Fruit fly (Drosophila melanogaster): ENCODE data around the gene CG10949.

CG10949 gene

DNA sequence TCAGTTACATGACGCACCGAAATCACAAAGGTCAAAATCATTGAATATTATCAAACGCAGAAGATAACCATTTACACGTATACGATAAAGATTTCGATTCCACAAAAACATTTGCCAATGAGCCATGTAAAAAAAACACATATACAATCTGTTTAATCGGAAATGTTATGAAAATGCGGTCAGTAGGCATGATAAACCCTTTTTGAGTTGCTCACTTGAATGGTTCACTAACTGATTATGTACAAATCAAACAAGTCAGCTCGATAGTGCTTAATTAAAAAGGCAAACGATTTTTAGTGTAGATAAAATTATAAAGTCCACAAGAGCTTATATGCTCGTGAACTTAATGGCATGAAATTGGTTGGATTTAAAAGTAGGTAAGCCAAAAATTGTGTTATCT, 19.7 kb downstream of the CG10949 start:
- no peak for TF ChIP-seq Met (GFP tag; optimal IDR thresholded peaks at IDR 0.05)
- TF ChIP-seq Sox102F (GFP tag; optimal IDR thresholded peaks at IDR 0.05): no peak

DNA sequence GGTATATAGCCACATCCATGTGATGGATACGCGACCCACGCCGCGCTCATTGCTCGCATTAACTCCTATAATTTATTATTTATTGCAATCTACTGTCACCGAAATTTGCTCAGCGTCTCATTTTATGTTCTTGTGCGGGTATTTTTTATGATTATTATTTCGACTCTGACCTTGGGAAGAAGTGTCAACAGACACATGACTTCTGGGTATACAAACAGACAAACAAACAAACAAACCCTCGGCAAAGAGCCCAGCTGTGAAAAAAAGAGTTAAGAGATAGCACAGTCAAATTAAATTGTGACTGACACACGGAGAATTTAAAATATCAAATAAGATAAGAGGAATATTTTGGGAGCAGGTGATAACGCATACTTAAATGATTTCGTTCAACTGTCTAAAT, 26.7 kb downstream of the CG10949 start:
- no peak for TF ChIP-seq Gug (GFP tag; IDR thresholded peaks at IDR 0.05)
- TF ChIP-seq CG4318 (GFP tag; optimal IDR thresholded peaks at IDR 0.05): no peak
- TF ChIP-seq salr (GFP tag; optimal IDR thresholded peaks at IDR 0.05): no peak
- TF ChIP-seq fkh (GFP tag; optimal IDR thresholded peaks at IDR 0.05): peak; percentile 81
- peak; percentile 24 for TF ChIP-seq vri (GFP tag; optimal IDR thresholded peaks at IDR 0.05)

DNA sequence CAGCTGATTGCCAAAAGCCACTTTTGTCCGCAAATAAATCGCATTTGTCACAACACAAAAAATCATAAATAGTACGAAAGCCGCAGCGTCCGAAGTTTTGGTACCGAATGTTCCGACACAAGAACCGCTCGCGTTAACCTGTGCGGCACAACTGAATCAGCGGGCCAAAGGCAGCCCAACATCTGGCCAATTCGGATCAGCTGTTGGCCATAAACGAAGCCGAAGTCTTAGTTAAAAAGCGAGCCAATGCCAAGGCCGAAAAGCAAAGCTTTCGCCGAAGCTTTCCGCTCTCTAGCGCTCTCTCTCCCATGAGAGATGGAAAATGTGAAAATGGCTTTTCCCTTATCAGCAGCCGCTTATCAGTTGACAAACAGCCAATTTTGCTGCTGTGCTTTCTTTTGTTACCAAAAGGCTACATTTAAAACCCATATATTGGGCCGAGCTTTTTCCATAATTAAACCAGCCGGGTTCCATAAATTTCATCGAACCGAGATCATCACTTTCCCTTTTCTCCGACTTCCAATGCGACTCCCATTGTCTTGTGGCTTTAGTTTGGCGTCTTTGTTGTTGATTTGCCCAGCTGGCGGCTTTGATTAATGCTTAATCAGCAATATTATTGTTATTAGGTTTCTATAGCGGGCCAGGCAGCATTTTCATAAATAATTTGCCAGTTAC, 34.4 kb downstream of the CG10949 start, which contains the start of gene CG16798:
TSS of gene CG16798 (minus strand) at position 216 of the 675 bp plus-strand sequence.
- TF ChIP-seq CG11294 (GFP tag; IDR thresholded peaks at IDR 0.05) (no peak), CG8632 (GFP tag; optimal IDR thresholded peaks at IDR 0.05) (no peak), CG31627 (GFP tag; optimal IDR thresholded peaks at IDR 0.05) (no peak), CG10669 (GFP tag; optimal IDR thresholded peaks at IDR 0.05) (no peak), CG34406 (GFP tag; optimal IDR thresholded peaks at IDR 0.05) (no peak), Sox15 (GFP tag; optimal IDR thresholded peaks at IDR 0.05) (no peak), achi (GFP tag; optimal IDR thresholded peaks at IDR 0.05) (no peak), Eip93F (GFP tag; optimal IDR thresholded peaks at IDR 0.05) (no peak), CG15336 (GFP tag; IDR thresholded peaks at IDR 0.05) (0 out of 2 replicates have a peak, but pooled peaks have one; percentile 7), Blimp-1 (GFP tag; optimal IDR thresholded peaks at IDR 0.05) (peak; percentile 47), net (GFP tag; optimal IDR thresholded peaks at IDR 0.05) (no peak), acj6 (GFP tag; optimal IDR thresholded peaks at IDR 0.05) (no peak), Sox14 (GFP tag; optimal IDR thresholded peaks at IDR 0.05) (no peak)

DNA sequence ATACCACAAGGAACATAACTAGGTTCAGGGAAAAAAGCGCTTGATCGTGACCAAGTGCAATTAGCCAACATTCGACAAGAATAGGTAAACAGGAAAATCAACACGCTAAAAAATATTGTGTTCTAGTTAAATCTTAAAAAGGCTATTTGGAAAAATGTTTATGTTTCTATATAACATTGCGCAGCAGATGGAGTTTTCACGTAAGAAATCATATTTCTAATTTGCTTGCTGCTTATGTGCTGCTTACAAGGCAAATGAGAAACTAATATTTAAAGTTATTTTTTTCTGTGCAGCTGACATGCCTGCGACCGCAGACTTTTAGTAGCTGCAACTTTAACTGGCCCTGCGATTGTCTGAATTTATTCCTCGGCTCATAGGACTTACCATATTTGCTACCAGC, 35.4 kb downstream of the CG10949 start:
- TF ChIP-seq CG6808 (GFP tag; optimal IDR thresholded peaks at IDR 0.05) (peak; percentile 78), Hr38 (GFP tag; optimal IDR thresholded peaks at IDR 0.05) (no peak), Sox14 (GFP tag; optimal IDR thresholded peaks at IDR 0.05) (peak; percentile 67), CG32006 (GFP tag; optimal IDR thresholded peaks at IDR 0.05) (peak; percentile 74), CG31627 (GFP tag; optimal IDR thresholded peaks at IDR 0.05) (no peak), Sox15 (GFP tag; optimal IDR thresholded peaks at IDR 0.05) (peak; percentile 5), CG4318 (GFP tag; optimal IDR thresholded peaks at IDR 0.05) (peak; percentile 44), CG9139 (GFP tag; optimal IDR thresholded peaks at IDR 0.05) (peak; percentile 27), Eip93F (GFP tag; optimal IDR thresholded peaks at IDR 0.05) (no peak), cyc (GFP tag; optimal IDR thresholded peaks at IDR 0.05) (no peak), achi (GFP tag; optimal IDR thresholded peaks at IDR 0.05) (peak; percentile 72), Eip78C (GFP tag) (peak; percentile 94), pdm3 (GFP tag; optimal IDR thresholded peaks at IDR 0.05) (peak; percentile 65), CG11762 (GFP tag; optimal IDR thresholded peaks at IDR 0.05; ENCODE audit: insufficient read depth) (peak; percentile 28), Gug (GFP tag; IDR thresholded peaks at IDR 0.05) (no peak), dsx (GFP tag; optimal IDR thresholded peaks at IDR 0.05; ENCODE audit: poor library complexity, severe bottlenecking) (peak; percentile 77), CG6163 (GFP tag; IDR thresholded peaks at IDR 0.05) (peak; percentile 82), dac (GFP tag; optimal IDR thresholded peaks at IDR 0.05) (peak; percentile 35), CG3032 (tag; optimal IDR thresholded peaks at IDR 0.05) (peak; percentile 83), CG10631 (GFP tag; optimal IDR thresholded peaks at IDR 0.05) (peak; percentile 70), CG7368 (GFP tag; optimal IDR thresholded peaks at IDR 0.05) (peak; percentile 0), vri (GFP tag; optimal IDR thresholded peaks at IDR 0.05) (no peak), esn (GFP tag; optimal IDR thresholded peaks at IDR 0.05) (no peak), Blimp-1 (GFP tag; optimal IDR thresholded peaks at IDR 0.05) (no peak), fd59A (GFP tag; optimal IDR thresholded peaks at IDR 0.05) (peak; percentile 66), CG16779 (tag; optimal IDR thresholded peaks at IDR 0.05) (peak; percentile 52), CG15336 (GFP tag; IDR thresholded peaks at IDR 0.05) (peak; percentile 61; the same call in 1 of the 2 replicates), acj6 (GFP tag; optimal IDR thresholded peaks at IDR 0.05) (peak; percentile 56), Hr39 (GFP tag; optimal IDR thresholded peaks at IDR 0.05) (no peak), svp (GFP tag) (no peak), net (GFP tag; optimal IDR thresholded peaks at IDR 0.05) (peak; percentile 46), CG8632 (GFP tag; optimal IDR thresholded peaks at IDR 0.05) (peak; percentile 39), topi (GFP tag; optimal IDR thresholded peaks at IDR 0.05) (peak; percentile 2), CG8319 (GFP tag; optimal IDR thresholded peaks at IDR 0.05) (no peak), ss (GFP tag; optimal IDR thresholded peaks at IDR 0.05) (peak; percentile 81 to 98), salr (GFP tag; optimal IDR thresholded peaks at IDR 0.05) (peak; percentile 47 to 48)

Data from whole organism, prepupa.